Fruit fly (Drosophila melanogaster) S2 (cell line): Measurements from ENCODE around the gene tHMG2.

Experiments used
- CG8478 ChIP-seq: fragments of >200 bp; optimal IDR thresholded peaks from 2 replicates; lab custom pipeline; 2018
- CTCF ChIP-seq, 2 experiments: fragments of >200 bp; optimal IDR thresholded peaks; 2 replicates each; lab custom pipeline; 2018

Gene tHMG2

dm6 chr3R:22492767-22493166 lies at the start of gene tHMG2:
TSS of gene tHMG2 (plus strand) at chr3R:22492953.
- TF ChIP-seq CG8478 (lab: Kevin White, UChicago) (no peak), CTCF (optimal IDR thresholded peaks at IDR 0.05; lab: Kevin White, UChicago) (no peak)

- no peak for TF ChIP-seq CG8478 (lab: Kevin White, UChicago)
Observed at dm6 chr3R:22446493-22446892, 46.3 kb upstream of the tHMG2 start, which contains the start of gene CG12499. TSS of gene CG12499 (minus strand) at chr3R:22446587.

- TF ChIP-seq CG8478 (lab: Kevin White, UChicago) (no peak), CTCF (optimal IDR thresholded peaks at IDR 0.05; lab: Kevin White, UChicago) (no peak)
Observed at dm6 chr3R:22447195-22447873, 45.4 kb upstream of the tHMG2 start, which contains the start of gene CG34288. TSS of gene CG34288 (minus strand) at chr3R:22447263.

dm6 chr3R:22447874-22448254 lies 44.9 kb upstream of the tHMG2 start, which contains the start of gene CG34376:
TSS of gene CG34376 (plus strand) at chr3R:22448099.
- TF ChIP-seq CG8478 (lab: Kevin White, UChicago) (no peak), CTCF (optimal IDR thresholded peaks at IDR 0.05; lab: Kevin White, UChicago) (no peak)

dm6 chr3R:22449871-22450424 lies 42.8 kb upstream of the tHMG2 start:
- TF ChIP-seq CG8478 (lab: Kevin White, UChicago) (no peak), CTCF (optimal IDR thresholded peaks at IDR 0.05; lab: Kevin White, UChicago) (no peak)

- TF ChIP-seq CTCF (optimal IDR thresholded peaks at IDR 0.05; lab: Kevin White, UChicago), result no peak
- no peak for TF ChIP-seq CG8478 (lab: Kevin White, UChicago)
Observed at dm6 chr3R:22454397-22455334, 38.1 kb upstream of the tHMG2 start.

- TF ChIP-seq CTCF (optimal IDR thresholded peaks at IDR 0.05; lab: Kevin White, UChicago), result no peak
- no peak for TF ChIP-seq CG8478 (lab: Kevin White, UChicago)
Observed at dm6 chr3R:22455335-22455985, 37.3 kb upstream of the tHMG2 start.

dm6 chr3R:22456007-22456406 lies 36.7 kb upstream of the tHMG2 start:
- TF ChIP-seq CTCF (optimal IDR thresholded peaks at IDR 0.05; lab: Kevin White, UChicago) (no peak), CG8478 (lab: Kevin White, UChicago) (no peak)

- TF ChIP-seq CTCF (optimal IDR thresholded peaks at IDR 0.05; lab: Kevin White, UChicago) (peak in 1 of 2 experiments; percentile 3), CG8478 (lab: Kevin White, UChicago) (no peak)
Observed at dm6 chr3R:22461673-22462585, 30.8 kb upstream of the tHMG2 start, which contains the start of the genes Rpn7 and AP-2mu. TSS of gene Rpn7 (minus strand) at chr3R:22462054. TSS of gene AP-2mu (plus strand) at chr3R:22462455.

- TF ChIP-seq CG8478 (lab: Kevin White, UChicago), result no peak
- TF ChIP-seq CTCF (optimal IDR thresholded peaks at IDR 0.05; lab: Kevin White, UChicago), result no peak
Observed at dm6 chr3R:22464611-22465113, 28.1 kb upstream of the tHMG2 start, which contains the start of gene CG7054. TSS of gene CG7054 (plus strand) at chr3R:22464985.

- no peak for TF ChIP-seq CG8478 (lab: Kevin White, UChicago)
- no peak for TF ChIP-seq CTCF (optimal IDR thresholded peaks at IDR 0.05; lab: Kevin White, UChicago)
Observed at dm6 chr3R:22465138-22465537, 27.6 kb upstream of the tHMG2 start.

dm6 chr3R:22465984-22466530 lies 26.7 kb upstream of the tHMG2 start, which contains the start of gene Pebp1:
TSS of gene Pebp1 (plus strand) at chr3R:22466034.
- TF ChIP-seq CTCF (optimal IDR thresholded peaks at IDR 0.05; lab: Kevin White, UChicago) (no peak), CG8478 (lab: Kevin White, UChicago) (no peak)
